Worm (Caenorhabditis elegans) whole organism, L3 larva: ENCODE data around the gene T10F2.5.

Source experiments
- egl-5 ChIP-seq: fragments of 150-350 bp; optimal IDR thresholded peaks from 2 replicates; lab custom pipeline; 2017; ENCODE audit warnings: missing biosample characterization, missing genetic modification reagents, missing genetic modification characterization, inconsistent platforms
- elt-1 ChIP-seq: fragments of 150-350 bp; optimal IDR thresholded peaks from 2 replicates; lab custom pipeline; 2014; ENCODE audit warnings: missing biosample characterization, missing genetic modification characterization
- elt-2 ChIP-seq: sonication (generic microtip); optimal IDR thresholded peaks from 2 replicates; lab custom pipeline; 2016; ENCODE audit warnings: missing genetic modification reagents, mild to moderate bottlenecking, missing genetic modification characterization, missing compliant biosample characterization
- eor-1 ChIP-seq, 2 experiments: fragments of 150-350 bp; optimal IDR thresholded peaks; 2 replicates each; lab custom pipeline; 2014 to 2018; ENCODE audit warnings: missing biosample characterization in 2 of 2, missing genetic modification characterization in 2 of 2
- fkh-2 ChIP-seq: fragments of 150-350 bp; optimal IDR thresholded peaks from 2 replicates; lab custom pipeline; 2014; ENCODE audit warnings: missing biosample characterization, missing genetic modification reagents, missing genetic modification characterization
- fos-1 ChIP-seq: fragments of 150-350 bp; optimal IDR thresholded peaks from 2 replicates; lab custom pipeline; 2014; ENCODE audit warnings: missing biosample characterization, missing genetic modification characterization
- jun-1 ChIP-seq: fragments of 150-350 bp; optimal IDR thresholded peaks from 2 replicates; lab custom pipeline; 2014; ENCODE audit warnings: missing biosample characterization, missing genetic modification reagents, missing genetic modification characterization
- lin-39 ChIP-seq: fragments of 150-350 bp; optimal IDR thresholded peaks from 2 replicates; lab custom pipeline; 2018; ENCODE audit warnings: missing biosample characterization, missing genetic modification reagents, missing genetic modification characterization
- mdl-1 ChIP-seq: fragments of 150-350 bp; optimal IDR thresholded peaks from 2 replicates; lab custom pipeline; 2014; ENCODE audit warnings: missing biosample characterization, missing genetic modification characterization
- nhr-23 ChIP-seq: fragments of 150-350 bp; optimal IDR thresholded peaks from 2 replicates; lab custom pipeline; 2014; ENCODE audit warnings: missing biosample characterization, missing genetic modification reagents, missing genetic modification characterization
- nhr-237 ChIP-seq: fragments of 150-350 bp; optimal IDR thresholded peaks from 2 replicates; lab custom pipeline; 2014; ENCODE audit warnings: missing biosample characterization, missing genetic modification characterization
- nhr-25 ChIP-seq: sonication (generic microtip); optimal IDR thresholded peaks from 2 replicates; lab custom pipeline; 2017; ENCODE audit warnings: missing biosample characterization, missing genetic modification characterization
- nhr-28 ChIP-seq: fragments of 150-350 bp; optimal IDR thresholded peaks from 2 replicates; lab custom pipeline; 2014; ENCODE audit warnings: missing biosample characterization, missing genetic modification characterization
- nhr-76 ChIP-seq: fragments of 150-350 bp; sonication (generic microtip); optimal IDR thresholded peaks from 5 replicates; lab custom pipeline; 2014; ENCODE audit warnings: missing biosample characterization, missing genetic modification characterization
- pqm-1 ChIP-seq: fragments of 150-350 bp; optimal IDR thresholded peaks from 2 replicates; lab custom pipeline; 2017; ENCODE audit warnings: missing biosample characterization, missing genetic modification characterization, inconsistent platforms
- skn-1 ChIP-seq: fragments of 150-350 bp; optimal IDR thresholded peaks from 2 replicates; lab custom pipeline; 2014; ENCODE audit warnings: missing biosample characterization, missing genetic modification characterization
- unc-39 ChIP-seq: sonication (generic microtip); optimal IDR thresholded peaks from 4 replicates; lab custom pipeline; 2017; ENCODE audit warnings: missing biosample characterization, missing genetic modification characterization
- unc-62 ChIP-seq: fragments of 150-350 bp; sonication (generic microtip); optimal IDR thresholded peaks from 4 replicates; lab custom pipeline; 2014; ENCODE audit warnings: missing biosample characterization, missing genetic modification reagents, missing genetic modification characterization
- ztf-11 ChIP-seq: fragments of 150-350 bp; optimal IDR thresholded peaks from 2 replicates; lab custom pipeline; 2014; ENCODE audit warnings: missing biosample characterization, missing genetic modification characterization
- ztf-4 ChIP-seq: fragments of 150-350 bp; optimal IDR thresholded peaks from 2 replicates; lab custom pipeline; 2014; ENCODE audit warnings: missing biosample characterization, missing genetic modification characterization

Gene T10F2.5

DNA sequence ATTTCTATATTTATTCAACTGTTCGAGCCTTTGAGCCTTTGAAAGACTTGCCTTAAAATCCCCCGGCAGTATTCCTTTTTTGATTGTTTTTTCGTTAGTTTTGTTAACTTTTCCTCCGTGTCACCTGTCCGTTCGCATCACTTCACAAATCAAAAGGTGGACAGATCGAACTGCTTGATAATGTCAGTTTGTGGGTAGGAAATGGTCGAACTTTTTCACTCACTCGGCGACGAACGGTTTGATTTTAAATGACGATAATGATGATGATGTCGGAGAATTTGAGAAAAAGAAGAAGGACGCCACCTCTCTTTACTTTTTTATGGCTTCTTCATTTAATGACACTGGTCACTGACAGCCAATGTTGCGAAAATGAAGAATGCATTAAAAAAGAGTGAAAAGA is 40.3 kb downstream of the T10F2.5 start:
- no peak for TF ChIP-seq skn-1 (tag; lab: Kevin White, UChicago)
- TF ChIP-seq unc-39 (tag; lab: Kevin White, UChicago), result no peak
- peak; percentile 39 for TF ChIP-seq nhr-25 (tag; lab: Kevin White, UChicago)
- TF ChIP-seq unc-62, result peak; percentile 40
- TF ChIP-seq elt-1, result peak; percentile 63
- TF ChIP-seq nhr-23 (tag; lab: Kevin White, UChicago), result no peak
- no peak for TF ChIP-seq lin-39 (tag; lab: Kevin White, UChicago)
- TF ChIP-seq egl-5, result no peak
- TF ChIP-seq, all 47 proteins: peak for 3

DNA sequence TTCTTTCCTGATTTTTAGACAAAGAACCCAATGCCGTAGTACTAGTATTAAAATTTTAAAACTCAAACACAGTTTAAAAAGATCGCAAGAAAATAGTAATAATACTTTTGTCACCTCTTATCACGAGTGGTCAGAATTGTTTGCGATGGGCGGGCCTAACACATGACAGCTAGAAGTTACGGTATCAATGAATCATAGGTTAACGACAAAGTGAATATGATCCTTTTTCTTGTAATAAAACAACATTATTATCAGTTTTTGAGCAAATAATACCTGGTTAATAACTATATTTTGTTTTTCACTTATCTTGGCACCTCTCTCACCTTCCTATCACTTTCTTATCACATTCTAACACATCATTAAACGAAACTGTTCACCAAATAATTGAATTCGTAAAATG is 46.4 kb downstream of the T10F2.5 start:
- TF ChIP-seq pqm-1 (tag; lab: Kevin White, UChicago), result peak; percentile 55
- TF ChIP-seq elt-2 (tag; lab: Kevin White, UChicago), result peak; percentile 65
- TF ChIP-seq fkh-2 (tag; lab: Kevin White, UChicago), result no peak
- no peak for TF ChIP-seq mdl-1 (tag; lab: Kevin White, UChicago)
- TF ChIP-seq nhr-76 (tag; lab: Kevin White, UChicago), result no peak
- no peak for TF ChIP-seq unc-39 (tag; lab: Kevin White, UChicago)
- TF ChIP-seq ztf-11 (tag; lab: Kevin White, UChicago), result no peak

DNA sequence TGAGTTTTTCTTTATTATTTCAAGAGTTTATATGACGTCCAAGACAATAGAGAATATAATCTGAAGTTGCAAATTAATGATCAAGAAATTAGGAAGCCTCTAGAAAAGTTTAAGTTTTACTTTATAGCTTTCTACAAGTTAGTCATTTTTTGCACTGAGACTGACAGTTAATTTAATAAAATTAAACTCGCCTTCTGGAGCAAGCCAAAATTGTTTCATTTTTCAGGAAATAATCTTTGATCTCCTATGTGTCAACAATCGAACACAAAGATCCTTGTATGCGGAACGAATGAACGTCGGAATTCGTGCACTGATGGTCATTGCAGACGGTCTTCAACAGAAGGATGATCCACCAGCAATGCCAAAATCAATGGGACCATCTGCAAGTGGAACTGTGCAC is 47.0 kb downstream of the T10F2.5 start:
- TF ChIP-seq fos-1 (tag; lab: Kevin White, UChicago) (no peak), ztf-4 (tag; lab: Kevin White, UChicago) (no peak)

DNA sequence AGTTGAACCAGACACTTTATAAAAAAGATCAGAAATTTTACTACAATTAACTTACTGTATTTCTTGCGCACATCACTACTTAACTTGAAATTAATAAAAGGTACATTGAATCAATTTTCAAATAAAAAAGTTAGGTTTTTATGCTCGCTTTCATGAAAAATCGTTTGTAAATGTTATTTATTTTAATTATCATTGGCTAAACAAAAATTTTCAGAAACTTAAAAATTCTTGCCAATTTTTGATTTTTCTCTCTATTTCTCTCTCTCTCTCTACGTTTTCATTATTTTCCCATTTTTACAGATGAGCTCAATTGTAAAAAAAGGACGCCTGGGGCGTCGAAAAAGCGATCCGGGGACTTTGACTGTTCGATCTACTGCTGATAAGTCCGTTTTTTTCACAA is 50.0 kb downstream of the T10F2.5 start, which contains the start of gene sax-2:
sax-2 (plus strand) TSS at position 301 of the 400 bp plus-strand sequence.
- TF ChIP-seq lin-39 (tag; lab: Kevin White, UChicago) (no peak), unc-39 (tag; lab: Kevin White, UChicago) (no peak), eor-1 (tag; optimal IDR thresholded peaks at IDR 0.05; lab: Kevin White, UChicago) (no peak), jun-1 (tag; lab: Kevin White, UChicago) (no peak), nhr-28 (tag; lab: Kevin White, UChicago) (no peak), nhr-237 (tag; lab: Kevin White, UChicago) (no peak), pqm-1 (tag; lab: Kevin White, UChicago) (no peak)
